Worm (Caenorhabditis elegans) whole organism, L3 larva: Measurements from ENCODE around the gene elo-1.

Experiments
- R02D3.7 ChIP-seq: fragments of 150-350 bp; optimal IDR thresholded peaks from 2 replicates; lab custom pipeline; 2014; ENCODE audit warnings: missing biosample characterization, missing genetic modification characterization
- ZK546.5 ChIP-seq: sonication (generic microtip); optimal IDR thresholded peaks from 2 replicates; lab custom pipeline; 2017; ENCODE audit warnings: missing biosample characterization, missing genetic modification characterization
- aly-2 ChIP-seq: fragments of 150-350 bp; optimal IDR thresholded peaks from 2 replicates; lab custom pipeline; 2014; ENCODE audit warnings: missing biosample characterization, missing genetic modification characterization
- ama-1 ChIP-seq: fragments of 150-350 bp; optimal IDR thresholded peaks from 2 replicates; lab custom pipeline; 2018
- ceh-16 ChIP-seq: sonication (generic microtip); optimal IDR thresholded peaks from 2 replicates; lab custom pipeline; 2017; ENCODE audit warnings: missing biosample characterization, missing genetic modification characterization
- ceh-28 ChIP-seq: fragments of 150-350 bp; optimal IDR thresholded peaks from 2 replicates; lab custom pipeline; 2014; ENCODE audit warnings: missing biosample characterization, missing genetic modification reagents, missing genetic modification characterization
- ceh-82 ChIP-seq: fragments of 150-350 bp; optimal IDR thresholded peaks from 2 replicates; lab custom pipeline; 2014; ENCODE audit warnings: missing biosample characterization, missing genetic modification characterization
- ceh-9 ChIP-seq: sonication (generic microtip); optimal IDR thresholded peaks from 2 replicates; lab custom pipeline; 2018; ENCODE audit warnings: missing biosample characterization, missing genetic modification characterization
- daf-12 ChIP-seq: fragments of 150-350 bp; optimal IDR thresholded peaks from 2 replicates; lab custom pipeline; 2014; ENCODE audit warnings: missing biosample characterization, missing genetic modification reagents, missing genetic modification characterization
- egl-27 ChIP-seq: sonication (generic microtip); optimal IDR thresholded peaks from 4 replicates; lab custom pipeline; 2017; ENCODE audit warnings: missing biosample characterization, missing genetic modification reagents, missing genetic modification characterization
- egl-5 ChIP-seq: fragments of 150-350 bp; optimal IDR thresholded peaks from 2 replicates; lab custom pipeline; 2017; ENCODE audit warnings: missing biosample characterization, missing genetic modification reagents, missing genetic modification characterization, inconsistent platforms
- elt-1 ChIP-seq: fragments of 150-350 bp; optimal IDR thresholded peaks from 2 replicates; lab custom pipeline; 2014; ENCODE audit warnings: missing biosample characterization, missing genetic modification characterization
- elt-2 ChIP-seq: sonication (generic microtip); optimal IDR thresholded peaks from 2 replicates; lab custom pipeline; 2016; ENCODE audit warnings: missing genetic modification reagents, mild to moderate bottlenecking, missing genetic modification characterization, missing compliant biosample characterization
- elt-3 ChIP-seq, 3 experiments: fragments of 150-350 bp in 1 of 3; sonication (generic microtip) in 2 of 3; optimal IDR thresholded peaks; 2 replicates in 2 of 3; 4 replicates in 1 of 3; lab custom pipeline; 2014 to 2017; ENCODE audit warnings: missing biosample characterization in 3 of 3, missing genetic modification characterization in 3 of 3
- eor-1 ChIP-seq, 2 experiments: fragments of 150-350 bp; optimal IDR thresholded peaks; 2 replicates each; lab custom pipeline; 2014 to 2018; ENCODE audit warnings: missing biosample characterization in 2 of 2, missing genetic modification characterization in 2 of 2
- fkh-10 ChIP-seq: sonication (generic microtip); optimal IDR thresholded peaks from 2 replicates; lab custom pipeline; 2017; ENCODE audit warnings: missing biosample characterization, missing genetic modification reagents, missing genetic modification characterization
- fkh-2 ChIP-seq: fragments of 150-350 bp; optimal IDR thresholded peaks from 2 replicates; lab custom pipeline; 2014; ENCODE audit warnings: missing biosample characterization, missing genetic modification reagents, missing genetic modification characterization
- fos-1 ChIP-seq: fragments of 150-350 bp; optimal IDR thresholded peaks from 2 replicates; lab custom pipeline; 2014; ENCODE audit warnings: missing biosample characterization, missing genetic modification characterization
- hmg-11 ChIP-seq: sonication (generic microtip); optimal IDR thresholded peaks from 2 replicates; lab custom pipeline; 2016; ENCODE audit warnings: missing genetic modification characterization, missing compliant biosample characterization
- jun-1 ChIP-seq: fragments of 150-350 bp; optimal IDR thresholded peaks from 2 replicates; lab custom pipeline; 2014; ENCODE audit warnings: missing biosample characterization, missing genetic modification reagents, missing genetic modification characterization
- lin-15B ChIP-seq: fragments of 150-350 bp; optimal IDR thresholded peaks from 2 replicates; lab custom pipeline; 2014; ENCODE audit warnings: missing biosample characterization, missing genetic modification characterization
- lin-39 ChIP-seq: fragments of 150-350 bp; optimal IDR thresholded peaks from 2 replicates; lab custom pipeline; 2018; ENCODE audit warnings: missing biosample characterization, missing genetic modification reagents, missing genetic modification characterization
- lsy-12 ChIP-seq: sonication (generic microtip); optimal IDR thresholded peaks from 2 replicates; lab custom pipeline; 2016; ENCODE audit warnings: mild to moderate bottlenecking, missing genetic modification characterization, missing compliant biosample characterization
- mdl-1 ChIP-seq: fragments of 150-350 bp; optimal IDR thresholded peaks from 2 replicates; lab custom pipeline; 2014; ENCODE audit warnings: missing biosample characterization, missing genetic modification characterization
- mml-1 ChIP-seq: fragments of 150-350 bp; sonication (generic microtip); optimal IDR thresholded peaks from 3 replicates; lab custom pipeline; 2014; ENCODE audit warnings: missing biosample characterization, missing genetic modification characterization
- nfya-1 ChIP-seq: sonication (generic microtip); optimal IDR thresholded peaks from 2 replicates; lab custom pipeline; 2017; ENCODE audit warnings: missing genetic modification characterization, mild to moderate bottlenecking, missing compliant biosample characterization, antibody characterized with exemption, moderate library complexity; ENCODE audit not compliant: insufficient read depth
- nhr-11 ChIP-seq: fragments of 150-350 bp; optimal IDR thresholded peaks from 2 replicates; lab custom pipeline; 2014; ENCODE audit warnings: missing biosample characterization, missing genetic modification characterization
- nhr-12 ChIP-seq: fragments of 150-350 bp; optimal IDR thresholded peaks from 2 replicates; lab custom pipeline; 2014; ENCODE audit warnings: missing biosample characterization, missing genetic modification characterization
- nhr-23 ChIP-seq: fragments of 150-350 bp; optimal IDR thresholded peaks from 2 replicates; lab custom pipeline; 2014; ENCODE audit warnings: missing biosample characterization, missing genetic modification reagents, missing genetic modification characterization
- nhr-237 ChIP-seq: fragments of 150-350 bp; optimal IDR thresholded peaks from 2 replicates; lab custom pipeline; 2014; ENCODE audit warnings: missing biosample characterization, missing genetic modification characterization
- nhr-25 ChIP-seq: sonication (generic microtip); optimal IDR thresholded peaks from 2 replicates; lab custom pipeline; 2017; ENCODE audit warnings: missing biosample characterization, missing genetic modification characterization
- nhr-28 ChIP-seq: fragments of 150-350 bp; optimal IDR thresholded peaks from 2 replicates; lab custom pipeline; 2014; ENCODE audit warnings: missing biosample characterization, missing genetic modification characterization
- nhr-43 ChIP-seq: sonication (generic microtip); optimal IDR thresholded peaks from 2 replicates; lab custom pipeline; 2016; ENCODE audit warnings: mild to moderate bottlenecking, missing genetic modification characterization, missing compliant biosample characterization; ENCODE audit not compliant: poor library complexity, severe bottlenecking
- nhr-67 ChIP-seq: fragments of 150-350 bp; optimal IDR thresholded peaks from 2 replicates; lab custom pipeline; 2014; ENCODE audit warnings: missing biosample characterization, missing genetic modification characterization
- nhr-76 ChIP-seq: fragments of 150-350 bp; sonication (generic microtip); optimal IDR thresholded peaks from 5 replicates; lab custom pipeline; 2014; ENCODE audit warnings: missing biosample characterization, missing genetic modification characterization
- nhr-77 ChIP-seq: fragments of 150-350 bp; optimal IDR thresholded peaks from 2 replicates; lab custom pipeline; 2014; ENCODE audit warnings: missing biosample characterization, missing genetic modification characterization
- pha-4 ChIP-seq: fragments of 150-350 bp; optimal IDR thresholded peaks from 2 replicates; lab custom pipeline; 2014; ENCODE audit warnings: missing biosample characterization, missing genetic modification reagents, missing genetic modification characterization
- pqm-1 ChIP-seq: fragments of 150-350 bp; optimal IDR thresholded peaks from 2 replicates; lab custom pipeline; 2017; ENCODE audit warnings: missing biosample characterization, missing genetic modification characterization, inconsistent platforms
- sea-2 ChIP-seq: fragments of 150-350 bp; sonication (generic microtip); optimal IDR thresholded peaks from 4 replicates; lab custom pipeline; 2014; ENCODE audit warnings: missing biosample characterization, missing genetic modification reagents, missing genetic modification characterization
- skn-1 ChIP-seq: fragments of 150-350 bp; optimal IDR thresholded peaks from 2 replicates; lab custom pipeline; 2014; ENCODE audit warnings: missing biosample characterization, missing genetic modification characterization
- snpc-4 ChIP-seq: fragments of 150-350 bp; optimal IDR thresholded peaks from 2 replicates; lab custom pipeline; 2014; ENCODE audit warnings: missing biosample characterization, missing genetic modification characterization
- tbx-2 ChIP-seq: sonication (generic microtip); optimal IDR thresholded peaks from 2 replicates; lab custom pipeline; 2016; ENCODE audit warnings: mild to moderate bottlenecking, missing genetic modification characterization, missing compliant biosample characterization
- unc-39 ChIP-seq: sonication (generic microtip); optimal IDR thresholded peaks from 4 replicates; lab custom pipeline; 2017; ENCODE audit warnings: missing biosample characterization, missing genetic modification characterization
- unc-62 ChIP-seq: fragments of 150-350 bp; sonication (generic microtip); optimal IDR thresholded peaks from 4 replicates; lab custom pipeline; 2014; ENCODE audit warnings: missing biosample characterization, missing genetic modification reagents, missing genetic modification characterization
- zag-1 ChIP-seq: fragments of 150-350 bp; optimal IDR thresholded peaks from 2 replicates; lab custom pipeline; 2014; ENCODE audit warnings: missing biosample characterization, missing genetic modification characterization
- ztf-11 ChIP-seq: fragments of 150-350 bp; optimal IDR thresholded peaks from 2 replicates; lab custom pipeline; 2014; ENCODE audit warnings: missing biosample characterization, missing genetic modification characterization
- ztf-4 ChIP-seq: fragments of 150-350 bp; optimal IDR thresholded peaks from 2 replicates; lab custom pipeline; 2014; ENCODE audit warnings: missing biosample characterization, missing genetic modification characterization

The elo-1 gene

DNA sequence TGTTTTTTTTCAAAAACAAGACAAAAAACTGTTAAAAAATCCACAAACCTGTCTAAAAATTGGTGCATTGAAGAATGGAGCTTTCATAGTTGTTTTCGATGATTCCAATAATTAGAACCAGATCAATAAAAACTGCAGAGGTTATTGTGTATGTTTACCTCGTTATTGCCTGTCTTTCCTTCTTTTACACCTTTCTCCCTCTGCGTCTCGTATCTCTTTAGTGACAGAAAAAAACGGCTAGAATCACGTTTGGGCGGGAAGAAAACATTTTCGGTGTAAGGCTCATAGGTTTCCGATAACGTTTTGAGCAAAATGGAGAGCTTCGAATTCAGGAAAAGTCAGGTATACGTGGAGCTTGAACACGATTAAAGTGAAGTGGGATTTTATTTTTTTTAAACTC, 17.6 kb upstream of the elo-1 start, which contains the start of gene ethe-1:
Gene ethe-1, minus strand, starts transcription at position 150 of the 400 bp plus-strand sequence.
- TF ChIP-seq snpc-4 (tag; lab: Kevin White, UChicago) = peak; percentile 44
- TF ChIP-seq elt-2 (tag; lab: Kevin White, UChicago) = peak; percentile 21
- TF ChIP-seq pqm-1 (tag; lab: Kevin White, UChicago) = no peak
- TF ChIP-seq pha-4 (tag; lab: Kevin White, UChicago) = peak; percentile 78
- TF ChIP-seq aly-2 (tag; lab: Kevin White, UChicago) = no peak
- TF ChIP-seq nhr-25 (tag; lab: Kevin White, UChicago) = peak; percentile 19
- TF ChIP-seq, all 47 proteins: peak for 4

DNA sequence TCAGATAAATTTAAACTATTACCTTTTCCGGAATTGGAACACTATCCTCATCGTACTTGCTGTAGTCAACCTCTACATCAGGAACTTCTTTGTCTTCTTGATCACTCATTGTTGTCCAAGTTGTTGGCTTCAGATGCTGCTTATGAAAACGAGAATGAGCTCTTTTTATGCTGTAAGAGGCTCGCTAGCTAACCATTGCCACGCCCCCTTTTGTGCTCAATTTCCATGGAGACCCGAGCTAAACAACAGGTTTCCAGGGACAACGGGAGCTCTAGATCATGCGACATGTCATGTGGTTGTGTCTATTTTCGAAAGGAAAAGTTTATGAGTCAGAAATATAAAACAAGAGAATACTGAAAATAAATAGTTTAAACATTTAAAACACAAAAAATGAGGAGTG, 15.7 kb upstream of the elo-1 start, which contains the start of gene C33A12.4:
Gene C33A12.4, minus strand, starts transcription at position 131 of the 400 bp plus-strand sequence.
- TF ChIP-seq nfya-1 (tag; lab: Kevin White, UChicago) = peak; percentile 2
- TF ChIP-seq nhr-23 (tag; lab: Kevin White, UChicago) = no peak
- TF ChIP-seq fkh-10 (GFP tag; lab: Kevin White, UChicago) = peak; percentile 17
- TF ChIP-seq, all 47 proteins: peak for 2

DNA sequence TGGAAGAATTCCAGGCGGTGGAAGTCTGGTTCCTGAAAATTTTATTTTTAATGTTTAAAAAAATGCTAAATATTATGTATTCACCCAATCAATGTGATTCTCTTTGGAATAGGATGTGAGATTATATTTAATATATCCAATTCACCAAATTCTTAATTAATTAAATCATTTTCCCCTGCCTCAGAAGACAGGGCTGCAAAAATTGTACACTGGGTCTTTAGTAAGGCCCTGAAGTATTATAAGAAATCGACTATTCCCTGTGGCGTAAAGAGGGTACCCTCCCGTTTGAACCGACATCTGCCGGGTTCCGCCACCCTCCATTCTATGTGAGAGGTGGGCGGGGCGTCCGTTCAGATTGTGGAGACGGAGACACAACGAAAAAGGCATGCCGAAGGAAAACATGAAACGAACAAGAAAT, 14.9 kb upstream of the elo-1 start:
- TF ChIP-seq ceh-9 (tag; lab: Kevin White, UChicago) (no peak), nhr-67 (tag; lab: Kevin White, UChicago) (no peak), mml-1 (tag; lab: Kevin White, UChicago) (no peak), ama-1 (lab: Kevin White, UChicago) (peak; percentile 94), nfya-1 (tag; lab: Kevin White, UChicago) (peak; percentile 90), lin-15B (tag; lab: Kevin White, UChicago) (peak; percentile 41), R02D3.7 (peak; percentile 72), ztf-11 (tag; lab: Kevin White, UChicago) (no peak), zag-1 (tag; lab: Kevin White, UChicago) (peak; percentile 51), tbx-2 (tag; lab: Kevin White, UChicago) (peak; percentile 68), egl-27 (tag; lab: Kevin White, UChicago) (no peak), lsy-12 (tag; lab: Kevin White, UChicago) (peak; percentile 83), unc-39 (no peak), ceh-16 (tag; lab: Kevin White, UChicago) (no peak), hmg-11 (tag; lab: Kevin White, UChicago) (peak; percentile 88), fkh-10 (GFP tag; lab: Kevin White, UChicago) (peak; percentile 32), nhr-12 (tag; lab: Kevin White, UChicago) (no peak), lin-39 (tag; lab: Kevin White, UChicago) (peak; percentile 37), nhr-23 (tag; lab: Kevin White, UChicago) (peak; percentile 73), jun-1 (tag; lab: Kevin White, UChicago) (peak; percentile 28), pqm-1 (tag; lab: Kevin White, UChicago) (peak; percentile 0), pha-4 (tag; lab: Kevin White, UChicago) (peak; percentile 43), elt-2 (tag; lab: Kevin White, UChicago) (no peak), aly-2 (tag; lab: Kevin White, UChicago) (no peak), mdl-1 (tag; lab: Kevin White, UChicago) (peak; percentile 47), ZK546.5 (tag; lab: Kevin White, UChicago) (no peak), daf-12 (tag; lab: Kevin White, UChicago) (peak; percentile 49), nhr-76 (peak; percentile 55), elt-1 (tag; lab: Kevin White, UChicago) (no peak), fos-1 (peak; percentile 1), nhr-11 (no peak), ztf-4 (no peak), nhr-43 (peak; percentile 64), snpc-4 (tag; lab: Kevin White, UChicago) (peak; percentile 99), skn-1 (tag; lab: Kevin White, UChicago) (no peak), nhr-25 (tag; lab: Kevin White, UChicago) (peak; percentile 92), unc-62 (GFP tag; lab: Kevin White, UChicago) (peak; percentile 20), ceh-28 (tag; lab: Kevin White, UChicago) (peak; percentile 59), nhr-28 (tag; lab: Kevin White, UChicago) (peak; percentile 59), nhr-237 (tag; lab: Kevin White, UChicago) (no peak), eor-1 (tag; optimal IDR thresholded peaks at IDR 0.05; lab: Kevin White, UChicago) (no peak), sea-2 (GFP tag; lab: Kevin White, UChicago) (no peak), elt-3 (tag; optimal IDR thresholded peaks at IDR 0.05; lab: Kevin White, UChicago) (no peak), egl-5 (peak; percentile 59), nhr-77 (tag; lab: Kevin White, UChicago) (no peak), fkh-2 (tag; lab: Kevin White, UChicago) (no peak), ceh-82 (peak; percentile 76)
